Fruit fly (Drosophila melanogaster): ENCODE measurements around the gene CG3808.

The CG3808 gene

dm6 chr3L:19043464-19044034 is 43.1 kb upstream of the CG3808 start:
- TF ChIP-seq Eip78C (GFP tag) (peak; percentile 19), Sox14 (GFP tag; optimal IDR thresholded peaks at IDR 0.05) (no peak)

- TF ChIP-seq Lpt (GFP tag; optimal IDR thresholded peaks at IDR 0.05) (peak; percentile 89), Sox14 (GFP tag; optimal IDR thresholded peaks at IDR 0.05) (peak; percentile 86), CG11762 (GFP tag; optimal IDR thresholded peaks at IDR 0.05; ENCODE audit: insufficient read depth) (peak; percentile 89), Sox102F (GFP tag; optimal IDR thresholded peaks at IDR 0.05) (peak; percentile 88), CG8319 (GFP tag; optimal IDR thresholded peaks at IDR 0.05) (peak; percentile 89), Gug (GFP tag; IDR thresholded peaks at IDR 0.05) (peak; percentile 88), CG34406 (GFP tag; optimal IDR thresholded peaks at IDR 0.05) (peak; percentile 96), acj6 (GFP tag; optimal IDR thresholded peaks at IDR 0.05) (peak; percentile 92), CG10631 (GFP tag; optimal IDR thresholded peaks at IDR 0.05) (peak; percentile 96), dsx (GFP tag; optimal IDR thresholded peaks at IDR 0.05; ENCODE audit: poor library complexity, severe bottlenecking) (peak; percentile 95), Eip93F (GFP tag; optimal IDR thresholded peaks at IDR 0.05) (peak; percentile 66), CG7368 (GFP tag; optimal IDR thresholded peaks at IDR 0.05) (peak; percentile 88), CG3032 (tag; optimal IDR thresholded peaks at IDR 0.05) (peak; percentile 98), ss (GFP tag; optimal IDR thresholded peaks at IDR 0.05) (peak; percentile 94 to 95), CG32006 (GFP tag; optimal IDR thresholded peaks at IDR 0.05) (peak; percentile 97), fd59A (GFP tag; optimal IDR thresholded peaks at IDR 0.05) (peak; percentile 91), svp (GFP tag) (peak; percentile 94), dac (GFP tag; optimal IDR thresholded peaks at IDR 0.05) (peak; percentile 88), OdsH (GFP tag; optimal IDR thresholded peaks at IDR 0.05) (peak; percentile 93), Hr39 (GFP tag; optimal IDR thresholded peaks at IDR 0.05) (peak; percentile 78), spab (GFP tag; optimal IDR thresholded peaks at IDR 0.05) (peak; percentile 95), CG10669 (GFP tag; optimal IDR thresholded peaks at IDR 0.05) (peak; percentile 94), Smox (GFP tag; optimal IDR thresholded peaks at IDR 0.05) (peak; percentile 89), CG1621 (tag; optimal IDR thresholded peaks at IDR 0.05) (peak; percentile 84), Met (GFP tag; optimal IDR thresholded peaks at IDR 0.05) (peak; percentile 91), Ets21C (GFP tag; optimal IDR thresholded peaks at IDR 0.05) (peak; percentile 78), net (GFP tag; optimal IDR thresholded peaks at IDR 0.05) (peak; percentile 89), cyc (GFP tag; optimal IDR thresholded peaks at IDR 0.05) (peak; percentile 86), salr (GFP tag; optimal IDR thresholded peaks at IDR 0.05) (peak; percentile 65 to 93), esn (GFP tag; optimal IDR thresholded peaks at IDR 0.05) (peak; percentile 95), achi (GFP tag; optimal IDR thresholded peaks at IDR 0.05) (peak; percentile 93), CG11294 (GFP tag; IDR thresholded peaks at IDR 0.05) (peak; percentile 71), CG31627 (GFP tag; optimal IDR thresholded peaks at IDR 0.05) (peak; percentile 83), fkh (GFP tag; optimal IDR thresholded peaks at IDR 0.05) (peak; percentile 14), CG6276 (GFP tag; optimal IDR thresholded peaks at IDR 0.05) (peak; percentile 94), pdm3 (GFP tag; optimal IDR thresholded peaks at IDR 0.05) (peak; percentile 89), eg (GFP tag; IDR thresholded peaks at IDR 0.05) (peak; percentile 86), Blimp-1 (GFP tag; optimal IDR thresholded peaks at IDR 0.05) (peak; percentile 85), CG8632 (GFP tag; optimal IDR thresholded peaks at IDR 0.05) (peak; percentile 95), vri (GFP tag; optimal IDR thresholded peaks at IDR 0.05) (peak; percentile 72), CG8119 (GFP tag; IDR thresholded peaks at IDR 0.05) (peak; percentile 96), CG3919 (GFP tag; optimal IDR thresholded peaks at IDR 0.05) (peak; percentile 95), lz (GFP tag; optimal IDR thresholded peaks at IDR 0.05) (peak; percentile 92), fd85E (GFP tag; optimal IDR thresholded peaks at IDR 0.05) (peak; percentile 67), Eip75B (GFP tag; optimal IDR thresholded peaks at IDR 0.05) (peak; percentile 90), CG6808 (GFP tag; optimal IDR thresholded peaks at IDR 0.05) (peak; percentile 95), CG6163 (GFP tag; IDR thresholded peaks at IDR 0.05) (peak; percentile 87), CG16779 (tag; optimal IDR thresholded peaks at IDR 0.05) (peak; percentile 91)
These were observed 42.1 kb upstream of the CG3808 start for dm6 chr3L:19042501-19042900.
